Fruit fly (Drosophila melanogaster): ENCODE data around the gene CG43125.

- no peak for TF ChIP-seq tj (GFP tag; optimal IDR thresholded peaks at IDR 0.05)
- no peak for TF ChIP-seq toe (GFP tag; optimal IDR thresholded peaks at IDR 0.05)
- no peak for TF ChIP-seq cnc (optimal IDR thresholded peaks at IDR 0.05)
- no peak for TF ChIP-seq kay (GFP tag; ENCODE audit: borderline replicate concordance)
- no peak for TF ChIP-seq pad (GFP tag; optimal IDR thresholded peaks at IDR 0.05)
- no peak for TF ChIP-seq CG14711 (tag; optimal IDR thresholded peaks at IDR 0.05)
- TF ChIP-seq CG7045 (GFP tag; optimal IDR thresholded peaks at IDR 0.05), result no peak
- TF ChIP-seq CG33017 (tag; optimal IDR thresholded peaks at IDR 0.05), result no peak
- TF ChIP-seq CG1620 (GFP tag; optimal IDR thresholded peaks at IDR 0.05), result no peak
- no peak for TF ChIP-seq Mnt (GFP tag; optimal IDR thresholded peaks at IDR 0.05)
- TF ChIP-seq CG5204 (GFP tag; optimal IDR thresholded peaks at IDR 0.05), result no peak
- no peak for TF ChIP-seq bab1 (GFP tag; optimal IDR thresholded peaks at IDR 0.05)
- TF ChIP-seq cic (GFP tag; optimal IDR thresholded peaks at IDR 0.05), result no peak
These were observed 41.1 kb upstream of the CG43125 start, which contains the start of gene CG12516 for dm6 chr3R:28304505-28304904.
